Fruit fly (Drosophila melanogaster) whole organism, embryonic: ENCODE measurements around the gene CG7275.

Experiments
- Abd-B ChIP-seq: fragments of 200-800 bp; sonication (Bioruptor generic); optimal IDR thresholded peaks from 2 replicates; lab custom pipeline; 2018; ENCODE audit warnings: missing biosample characterization, mild to moderate bottlenecking, missing genetic modification characterization, moderate library complexity
- CG10979 ChIP-seq: fragments of 200-800 bp; sonication (Bioruptor generic); optimal IDR thresholded peaks from 2 replicates; lab custom pipeline; 2018; ENCODE audit warnings: missing biosample characterization, mild to moderate bottlenecking, missing genetic modification characterization, moderate library complexity
- CG12391 ChIP-seq: fragments of 200-800 bp; sonication (Bioruptor generic); optimal IDR thresholded peaks from 3 replicates; lab custom pipeline; 2018; ENCODE audit warnings: missing biosample characterization, mild to moderate bottlenecking, missing genetic modification characterization, moderate library complexity
- CG6854 ChIP-seq: fragments of 200-800 bp; sonication (Bioruptor generic); optimal IDR thresholded peaks from 3 replicates; lab custom pipeline; 2017; ENCODE audit warnings: missing biosample characterization, mild to moderate bottlenecking, missing genetic modification characterization
- CTCF ChIP-seq: fragments of 200-800 bp; sonication (Bioruptor generic); optimal IDR thresholded peaks from 2 replicates; lab custom pipeline; 2017; ENCODE audit warnings: missing biosample characterization, mild to moderate bottlenecking, missing genetic modification characterization, moderate library complexity
- Dbx ChIP-seq: fragments of 200-800 bp; sonication (Bioruptor generic); IDR thresholded peaks from 3 replicates; pipeline ENCODE4 v1.3.6; 2022; ENCODE audit warnings: missing biosample characterization, missing genetic modification characterization
- HLH3B ChIP-seq: fragments of 200-800 bp; sonication (Bioruptor generic); IDR thresholded peaks from 2 replicates; pipeline ENCODE4 v1.3.6; 2022; ENCODE audit warnings: missing biosample characterization, missing genetic modification characterization
- Ssrp ChIP-seq: fragments of 200-800 bp; sonication (Bioruptor generic); optimal IDR thresholded peaks from 2 replicates; lab custom pipeline; 2018; ENCODE audit warnings: missing biosample characterization, mild to moderate bottlenecking, missing genetic modification characterization, moderate library complexity
- ci ChIP-seq: fragments of 200-800 bp; sonication (Bioruptor generic); IDR thresholded peaks from 3 replicates; pipeline ENCODE4 v1.3.6; 2022; ENCODE audit warnings: missing biosample characterization, missing genetic modification characterization
- en ChIP-seq: fragments of 200-800 bp; sonication (Bioruptor generic); optimal IDR thresholded peaks from 2 replicates; lab custom pipeline; 2016; ENCODE audit warnings: missing biosample characterization, missing genetic modification characterization
- knrl ChIP-seq: fragments of 200-800 bp; sonication (Bioruptor generic); IDR thresholded peaks from 3 replicates; pipeline ENCODE4 v1.3.6; 2022; ENCODE audit warnings: missing biosample characterization, missing genetic modification characterization; ENCODE audit not compliant: partially characterized antibody
- sd ChIP-seq: fragments of 200-800 bp; sonication (Bioruptor generic); optimal IDR thresholded peaks from 3 replicates; lab custom pipeline; 2018; ENCODE audit warnings: missing biosample characterization, mild to moderate bottlenecking, missing genetic modification characterization, moderate library complexity
- tll ChIP-seq, 2 experiments: fragments of 200-800 bp in 1 of 2; fragments of >200 bp in 1 of 2; sonication (Bioruptor generic) in 1 of 2; optimal IDR thresholded peaks; 2 replicates each; lab custom pipeline; 2017 to 2019; ENCODE audit warnings: missing biosample characterization in 2 of 2, missing genetic modification characterization in 2 of 2, mild to moderate bottlenecking in 1 of 2, moderate library complexity in 1 of 2

dm6 chr3L:15513264-15513663 is 14.5 kb downstream of the CG7275 start:
- TF ChIP-seq Ssrp (tag; lab: Kevin White, UChicago) = no peak
- TF ChIP-seq CTCF (GFP tag; lab: Kevin White, UChicago) = no peak
- TF ChIP-seq Abd-B (GFP tag; lab: Kevin White, UChicago) = no peak
- TF ChIP-seq knrl (GFP tag; lab: Robert Waterston, UW) = no peak
- no peak for TF ChIP-seq Dbx (GFP tag; lab: Robert Waterston, UW)
- no peak for TF ChIP-seq CG12391
- no peak for TF ChIP-seq CG10979 (tag; lab: Kevin White, UChicago)
- no peak for TF ChIP-seq tll (GFP tag; optimal IDR thresholded peaks at IDR 0.05; lab: Kevin White, UChicago)
- TF ChIP-seq ci (GFP tag; lab: Robert Waterston, UW) = no peak
- no peak for TF ChIP-seq HLH3B (GFP tag; lab: Robert Waterston, UW)
- no peak for TF ChIP-seq CG6854 (GFP tag; lab: Kevin White, UChicago)
- no peak for TF ChIP-seq en (GFP tag; lab: Kevin White, UChicago)
- no peak for TF ChIP-seq sd (tag; lab: Kevin White, UChicago)
